Fruit fly (Drosophila melanogaster) whole organism, prepupa: ENCODE results near the gene CG14223.

ENCODE experiments used
- Blimp-1 ChIP-seq: fragments of 200-800 bp; sonication (Bioruptor generic); optimal IDR thresholded peaks from 3 replicates; lab custom pipeline; 2017; ENCODE audit warnings: missing biosample characterization, missing genetic modification characterization, mild to moderate bottlenecking, moderate library complexity, missing genetic modification reagents
- CG10631 ChIP-seq: fragments of 200-800 bp; sonication (Bioruptor generic); optimal IDR thresholded peaks from 2 replicates; lab custom pipeline; 2016; ENCODE audit warnings: missing biosample characterization, missing genetic modification characterization
- CG10669 ChIP-seq: fragments of 200-800 bp; sonication (Bioruptor generic); optimal IDR thresholded peaks from 3 replicates; lab custom pipeline; 2018; ENCODE audit warnings: missing biosample characterization, mild to moderate bottlenecking, missing genetic modification characterization, moderate library complexity
- CG11294 ChIP-seq: fragments of 200-800 bp; sonication (Bioruptor generic); IDR thresholded peaks from 2 replicates; pipeline ENCODE4 v1.3.6; 2022; ENCODE audit warnings: missing biosample characterization, missing genetic modification characterization
- CG15336 ChIP-seq: fragments of 200-800 bp; sonication (Bioruptor generic); IDR thresholded peaks from 2 replicates; pipeline ENCODE4 v1.3.6; 2022; ENCODE audit warnings: missing biosample characterization, missing genetic modification characterization
- CG1621 ChIP-seq: fragments of 200-800 bp; sonication (Bioruptor generic); optimal IDR thresholded peaks from 3 replicates; lab custom pipeline; 2018; ENCODE audit warnings: missing biosample characterization, mild to moderate bottlenecking, missing genetic modification characterization
- CG16779 ChIP-seq: fragments of 200-800 bp; sonication (Bioruptor generic); optimal IDR thresholded peaks from 3 replicates; lab custom pipeline; 2017; ENCODE audit warnings: missing biosample characterization, mild to moderate bottlenecking, missing genetic modification characterization
- CG3032 ChIP-seq: fragments of 200-800 bp; optimal IDR thresholded peaks from 2 replicates; lab custom pipeline; 2019; ENCODE audit warnings: missing biosample characterization, mild to moderate bottlenecking, missing genetic modification characterization, moderate library complexity
- CG31627 ChIP-seq: fragments of 200-800 bp; sonication (Bioruptor generic); optimal IDR thresholded peaks from 3 replicates; lab custom pipeline; 2016; ENCODE audit warnings: missing biosample characterization, missing genetic modification characterization
- CG32006 ChIP-seq: fragments of 200-800 bp; sonication (Bioruptor generic); optimal IDR thresholded peaks from 3 replicates; lab custom pipeline; 2017; ENCODE audit warnings: missing biosample characterization, mild to moderate bottlenecking, missing genetic modification characterization
- CG3919 ChIP-seq: fragments of 200-800 bp; sonication (Bioruptor generic); optimal IDR thresholded peaks from 3 replicates; lab custom pipeline; 2016; ENCODE audit warnings: missing biosample characterization, missing genetic modification characterization
- CG4318 ChIP-seq: fragments of 200-800 bp; sonication (Bioruptor generic); optimal IDR thresholded peaks from 3 replicates; lab custom pipeline; 2017; ENCODE audit warnings: missing biosample characterization, mild to moderate bottlenecking, missing genetic modification characterization
- CG6792 ChIP-seq: fragments of 200-800 bp; sonication (Bioruptor generic); optimal IDR thresholded peaks from 3 replicates; lab custom pipeline; 2016; ENCODE audit warnings: missing biosample characterization, missing genetic modification characterization
- CG6808 ChIP-seq: fragments of 200-800 bp; sonication (Bioruptor generic); optimal IDR thresholded peaks from 3 replicates; lab custom pipeline; 2017; ENCODE audit warnings: missing biosample characterization, missing genetic modification characterization, mild to moderate bottlenecking, moderate library complexity, missing genetic modification reagents
- CG6854 ChIP-seq: fragments of 200-800 bp; sonication (Bioruptor generic); optimal IDR thresholded peaks from 2 replicates; lab custom pipeline; 2017; ENCODE audit warnings: missing biosample characterization, mild to moderate bottlenecking, missing genetic modification characterization
- CG8319 ChIP-seq: fragments of 200-800 bp; sonication (Bioruptor generic); optimal IDR thresholded peaks from 3 replicates; lab custom pipeline; 2016; ENCODE audit warnings: missing biosample characterization, missing genetic modification characterization
- CG8632 ChIP-seq: fragments of 200-800 bp; sonication (Bioruptor generic); optimal IDR thresholded peaks from 3 replicates; lab custom pipeline; 2016; ENCODE audit warnings: missing biosample characterization, missing genetic modification characterization
- CG9139 ChIP-seq: fragments of 200-800 bp; sonication (Bioruptor generic); optimal IDR thresholded peaks from 3 replicates; lab custom pipeline; 2017; ENCODE audit warnings: missing biosample characterization, mild to moderate bottlenecking, missing genetic modification characterization
- Eip75B ChIP-seq: fragments of 200-800 bp; sonication (Bioruptor generic); optimal IDR thresholded peaks from 3 replicates; lab custom pipeline; 2016; ENCODE audit warnings: missing biosample characterization, missing genetic modification characterization
- Eip78C ChIP-seq: fragments of 200-800 bp; sonication (Bioruptor generic); peaks from one replicate; lab custom pipeline; 2016; ENCODE audit warnings: missing biosample characterization, missing genetic modification characterization
- Ets21C ChIP-seq: fragments of 200-800 bp; sonication (Bioruptor generic); optimal IDR thresholded peaks from 3 replicates; lab custom pipeline; 2016; ENCODE audit warnings: missing biosample characterization, missing genetic modification characterization
- Hr38 ChIP-seq: sonication (Bioruptor generic); optimal IDR thresholded peaks from 2 replicates; lab custom pipeline; 2016; ENCODE audit warnings: missing biosample characterization, missing genetic modification characterization
- Hr39 ChIP-seq: fragments of 200-800 bp; sonication (Bioruptor generic); optimal IDR thresholded peaks from 2 replicates; lab custom pipeline; 2016; ENCODE audit warnings: missing biosample characterization, missing genetic modification characterization
- Hr4 ChIP-seq: fragments of 200-800 bp; sonication (Bioruptor generic); optimal IDR thresholded peaks from 3 replicates; lab custom pipeline; 2016; ENCODE audit warnings: missing biosample characterization, missing genetic modification characterization
- Lpt ChIP-seq: fragments of 200-800 bp; sonication (Bioruptor generic); optimal IDR thresholded peaks from 3 replicates; lab custom pipeline; 2016; ENCODE audit warnings: missing biosample characterization, missing genetic modification characterization
- OdsH ChIP-seq: fragments of 200-800 bp; sonication (Bioruptor generic); optimal IDR thresholded peaks from 3 replicates; lab custom pipeline; 2016; ENCODE audit warnings: missing biosample characterization, missing genetic modification characterization
- Sox102F ChIP-seq: fragments of 200-800 bp; sonication (Bioruptor generic); optimal IDR thresholded peaks from 2 replicates; lab custom pipeline; 2016; ENCODE audit warnings: missing biosample characterization, mild to moderate bottlenecking, missing genetic modification characterization
- Sox15 ChIP-seq: fragments of 200-800 bp; sonication (Bioruptor generic); optimal IDR thresholded peaks from 3 replicates; lab custom pipeline; 2016; ENCODE audit warnings: missing biosample characterization, missing genetic modification characterization
- achi ChIP-seq: fragments of 200-800 bp; sonication (Bioruptor generic); optimal IDR thresholded peaks from 3 replicates; lab custom pipeline; 2016; ENCODE audit warnings: missing biosample characterization, missing genetic modification characterization
- acj6 ChIP-seq: fragments of 200-800 bp; sonication (Bioruptor generic); optimal IDR thresholded peaks from 3 replicates; lab custom pipeline; 2016; ENCODE audit warnings: missing biosample characterization, missing genetic modification characterization
- dac ChIP-seq: fragments of 200-800 bp; sonication (Bioruptor generic); optimal IDR thresholded peaks from 2 replicates; lab custom pipeline; 2017; ENCODE audit warnings: missing biosample characterization, mild to moderate bottlenecking, missing genetic modification characterization
- eg ChIP-seq: fragments of 200-800 bp; sonication (Bioruptor generic); IDR thresholded peaks from 3 replicates; pipeline ENCODE4 v1.3.6; 2022; ENCODE audit warnings: missing biosample characterization, missing genetic modification characterization
- fd85E ChIP-seq: fragments of 200-800 bp; sonication (Bioruptor generic); optimal IDR thresholded peaks from 3 replicates; lab custom pipeline; 2016; ENCODE audit warnings: missing biosample characterization, missing genetic modification characterization
- fkh ChIP-seq: fragments of 200-800 bp; sonication (Bioruptor generic); optimal IDR thresholded peaks from 3 replicates; lab custom pipeline; 2017; ENCODE audit warnings: missing biosample characterization, mild to moderate bottlenecking, missing genetic modification characterization, moderate library complexity
- net ChIP-seq: fragments of 200-800 bp; sonication (Bioruptor generic); optimal IDR thresholded peaks from 3 replicates; lab custom pipeline; 2016; ENCODE audit warnings: missing biosample characterization, missing genetic modification characterization
- salr ChIP-seq, 2 experiments: fragments of 200-800 bp; sonication (Bioruptor generic); optimal IDR thresholded peaks; 3 replicates each; lab custom pipeline; 2016 to 2018; ENCODE audit warnings: missing biosample characterization in 2 of 2, missing genetic modification characterization in 2 of 2, mild to moderate bottlenecking in 1 of 2
- spab ChIP-seq: fragments of 200-800 bp; sonication (Bioruptor generic); optimal IDR thresholded peaks from 2 replicates; lab custom pipeline; 2017; ENCODE audit warnings: missing biosample characterization, mild to moderate bottlenecking, missing genetic modification characterization, missing genetic modification reagents
- ss ChIP-seq, 2 experiments: fragments of 200-800 bp; sonication (Bioruptor generic); optimal IDR thresholded peaks; 2 replicates in 1 of 2; 3 replicates in 1 of 2; lab custom pipeline; 2017 to 2018; ENCODE audit warnings: mild to moderate bottlenecking in 2 of 2, missing biosample characterization in 2 of 2, missing genetic modification characterization in 2 of 2, moderate library complexity in 1 of 2
- svp ChIP-seq: fragments of 200-800 bp; sonication (Bioruptor generic); peaks from one replicate; lab custom pipeline; 2016; ENCODE audit warnings: missing biosample characterization, missing genetic modification characterization
- topi ChIP-seq: fragments of 200-800 bp; sonication (Bioruptor generic); optimal IDR thresholded peaks from 3 replicates; lab custom pipeline; 2016; ENCODE audit warnings: missing biosample characterization, missing genetic modification characterization
- vri ChIP-seq: fragments of 200-800 bp; sonication (Bioruptor generic); optimal IDR thresholded peaks from 3 replicates; lab custom pipeline; 2016; ENCODE audit warnings: missing biosample characterization, mild to moderate bottlenecking, missing genetic modification characterization

Gene CG14223

DNA sequence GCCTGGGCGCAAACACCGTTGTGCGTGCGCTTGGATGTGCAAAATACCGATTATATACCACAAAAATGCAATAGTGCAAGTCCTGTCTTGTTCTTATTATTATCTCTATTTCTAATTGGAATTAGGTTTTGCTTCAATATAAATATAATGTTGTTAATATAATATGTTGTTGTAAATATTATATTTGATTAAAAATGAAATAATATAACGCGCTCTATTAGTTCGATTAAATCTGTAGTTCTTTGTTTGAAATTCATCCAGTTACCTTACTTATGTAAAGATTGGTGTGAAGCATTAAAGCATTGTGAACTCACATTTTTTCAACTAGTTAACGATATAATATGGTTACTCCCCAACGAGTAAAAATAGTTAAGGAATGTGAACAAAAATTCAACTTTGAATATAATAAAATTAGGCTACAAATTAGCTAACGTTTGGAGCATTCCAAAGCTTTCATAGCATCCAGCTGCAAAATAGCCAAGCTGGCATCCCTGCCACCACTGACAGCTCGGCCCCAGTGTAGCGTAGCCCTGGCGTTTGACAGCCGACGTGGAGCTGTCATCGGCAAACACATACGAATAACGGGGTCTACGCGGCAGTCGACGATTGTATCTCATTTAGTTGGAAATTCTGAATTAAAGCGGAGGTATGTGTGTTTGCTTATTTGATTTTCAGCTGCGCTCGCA is 20.8 kb downstream of the CG14223 start, which contains the start of the genes CG12237 and Sec61gamma (continued):
- TF ChIP-seq spab (GFP tag; lab: Kevin White, UChicago) (no peak), OdsH (GFP tag; lab: Kevin White, UChicago) (no peak), svp (GFP tag; lab: Kevin White, UChicago) (no peak), Eip75B (GFP tag; lab: Kevin White, UChicago) (no peak), Hr38 (GFP tag; lab: Kevin White, UChicago) (no peak), achi (GFP tag; lab: Kevin White, UChicago) (peak; percentile 100), CG6792 (GFP tag; lab: Kevin White, UChicago) (no peak), CG11294 (GFP tag; lab: Robert Waterston, UW) (no peak), CG4318 (no peak), CG10631 (GFP tag; lab: Kevin White, UChicago) (no peak), CG9139 (GFP tag; lab: Kevin White, UChicago) (no peak), CG3919 (GFP tag; lab: Kevin White, UChicago) (no peak), CG16779 (tag; lab: Kevin White, UChicago) (no peak), CG8632 (GFP tag; lab: Kevin White, UChicago) (no peak), acj6 (GFP tag; lab: Kevin White, UChicago) (no peak), CG6808 (GFP tag; lab: Kevin White, UChicago) (no peak), CG6854 (GFP tag; lab: Kevin White, UChicago) (no peak), CG8319 (GFP tag; lab: Kevin White, UChicago) (no peak), Sox102F (GFP tag; lab: Kevin White, UChicago) (no peak), Ets21C (GFP tag; lab: Kevin White, UChicago) (no peak), ss (GFP tag; optimal IDR thresholded peaks at IDR 0.05; lab: Kevin White, UChicago) (no peak), salr (GFP tag; optimal IDR thresholded peaks at IDR 0.05; lab: Kevin White, UChicago) (no peak), CG32006 (no peak), Blimp-1 (GFP tag; lab: Kevin White, UChicago) (no peak)

DNA sequence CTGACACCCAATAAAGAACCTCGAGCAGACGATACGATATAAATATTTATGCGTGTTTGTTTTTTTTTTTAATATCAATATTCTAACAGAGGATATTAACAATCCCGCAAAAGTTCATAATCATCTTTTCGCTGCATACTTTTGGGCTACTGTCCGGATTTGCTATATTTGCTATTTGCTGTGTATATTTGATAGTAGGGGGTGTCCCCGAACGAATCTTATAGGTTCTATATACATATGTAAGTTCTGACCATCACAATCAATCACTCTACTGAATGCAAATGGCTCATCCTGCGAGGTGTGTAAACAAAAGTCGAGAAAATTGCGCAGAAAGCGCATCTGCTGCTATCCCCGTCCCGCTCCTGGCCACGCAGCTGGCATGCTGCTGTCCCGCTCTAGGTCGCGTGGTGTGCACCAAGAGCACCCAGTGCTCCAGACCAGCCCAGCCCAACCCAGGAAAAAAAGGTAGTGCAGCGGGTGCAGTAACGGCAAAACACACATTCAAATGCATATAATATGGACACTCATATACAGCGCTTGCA is 23.0 kb downstream of the CG14223 start:
- TF ChIP-seq Eip78C (GFP tag; lab: Kevin White, UChicago) (peak; percentile 68), Hr38 (GFP tag; lab: Kevin White, UChicago) (no peak), ss (GFP tag; optimal IDR thresholded peaks at IDR 0.05; lab: Kevin White, UChicago) (peak in 1 of 2 experiments; percentile 20), dac (GFP tag; lab: Kevin White, UChicago) (no peak), Lpt (no peak), Hr39 (GFP tag; lab: Kevin White, UChicago) (no peak), net (GFP tag; lab: Kevin White, UChicago) (no peak), CG10631 (GFP tag; lab: Kevin White, UChicago) (no peak), Blimp-1 (GFP tag; lab: Kevin White, UChicago) (no peak), CG4318 (no peak), Hr4 (GFP tag; lab: Kevin White, UChicago) (no peak), CG31627 (GFP tag; lab: Kevin White, UChicago) (no peak), CG6854 (GFP tag; lab: Kevin White, UChicago) (no peak)

DNA sequence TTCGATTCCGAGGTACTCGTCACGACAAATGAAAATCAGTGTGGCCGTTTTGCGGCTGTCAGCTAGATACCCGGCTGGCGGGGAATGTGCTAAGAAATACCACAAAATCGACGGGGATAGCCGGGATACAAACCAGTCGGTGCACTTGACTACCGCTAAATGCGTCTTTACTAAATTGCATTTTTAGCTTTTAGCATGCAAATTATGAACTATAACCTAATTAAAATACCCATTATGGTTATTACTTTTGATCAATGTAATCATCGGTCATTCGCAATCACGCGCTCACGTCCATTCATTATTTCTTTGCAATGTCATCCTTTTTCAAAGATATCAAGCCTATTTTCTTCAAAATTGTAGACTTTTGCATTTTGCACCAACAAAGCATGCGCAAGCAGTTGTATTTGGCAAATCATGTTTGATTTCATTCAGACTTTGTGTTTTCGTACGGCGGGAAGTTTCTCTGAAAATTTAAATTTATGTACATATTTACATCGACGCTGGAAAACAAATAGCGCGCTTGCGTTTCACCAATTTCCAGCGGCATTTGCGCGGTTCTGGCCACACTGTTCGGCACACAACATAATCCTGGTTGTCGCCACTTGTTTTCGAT is 25.3 kb downstream of the CG14223 start, which contains the start of gene Rcd-1:
TSS of gene Rcd-1 (plus strand) at position 440 of the 613 bp plus-strand sequence.
- no peak for TF ChIP-seq Hr4 (GFP tag; lab: Kevin White, UChicago)
- no peak for TF ChIP-seq topi (GFP tag; lab: Kevin White, UChicago)
- TF ChIP-seq CG15336 (GFP tag; lab: Robert Waterston, UW), result no peak
- peak; percentile 68 for TF ChIP-seq Eip78C (GFP tag; lab: Kevin White, UChicago)
- TF ChIP-seq Sox15, result no peak
- TF ChIP-seq Ets21C (GFP tag; lab: Kevin White, UChicago), result no peak
- no peak for TF ChIP-seq eg (GFP tag; lab: Robert Waterston, UW)
- TF ChIP-seq Eip75B (GFP tag; lab: Kevin White, UChicago), result no peak
- no peak for TF ChIP-seq CG10669 (GFP tag; lab: Kevin White, UChicago)
- no peak for TF ChIP-seq vri (GFP tag; lab: Kevin White, UChicago)
- no peak for TF ChIP-seq CG1621 (tag; lab: Kevin White, UChicago)
- peak; percentile 90 for TF ChIP-seq fkh (GFP tag; lab: Kevin White, UChicago)
- no peak for TF ChIP-seq fd85E (GFP tag; lab: Kevin White, UChicago)
- peak in 1 of 2 experiments; percentile 12 for TF ChIP-seq ss (GFP tag; optimal IDR thresholded peaks at IDR 0.05; lab: Kevin White, UChicago)
- TF ChIP-seq salr (GFP tag; optimal IDR thresholded peaks at IDR 0.05; lab: Kevin White, UChicago), result no peak
- no peak for TF ChIP-seq CG3032 (tag; lab: Kevin White, UChicago)
- no peak for TF ChIP-seq CG4318
- TF ChIP-seq Lpt, result no peak
